Fruit fly (Drosophila melanogaster): ENCODE data around the gene ATPsynbetaL.
A peak's percentile ranks its signal among the peaks of the same experiment; 100 is the strongest.

Gene ATPsynbetaL

DNA sequence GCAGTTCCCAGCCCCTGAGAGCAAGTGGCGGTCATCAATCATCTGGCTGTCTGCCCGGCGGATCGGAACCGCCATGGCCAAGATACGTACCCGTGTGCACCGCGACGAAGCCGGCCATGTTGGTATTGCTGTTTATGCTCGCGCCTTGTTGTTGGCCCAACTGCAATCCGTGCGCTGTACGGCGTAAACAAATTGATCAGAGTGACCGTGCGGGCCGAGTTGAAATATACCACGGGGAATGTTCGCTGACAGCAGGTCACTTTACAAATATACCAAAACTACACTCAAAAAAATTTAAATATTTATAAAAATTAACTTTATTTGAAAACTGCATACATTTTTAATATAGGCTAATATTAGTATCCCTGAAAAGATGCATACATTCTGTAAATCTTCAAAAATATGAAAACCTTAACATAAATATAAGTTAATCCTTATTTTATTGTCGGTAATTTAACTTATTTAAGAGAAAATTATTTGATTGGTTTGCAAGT lies 10.3 kb upstream of the ATPsynbetaL start, which contains the start of gene Tasp1 (continued):
- TF ChIP-seq dpn (GFP tag; optimal IDR thresholded peaks at IDR 0.05): peak in 1 of 2 experiments; percentile 55
- peak; percentile 76; the same call in 1 of the 2 replicates for TF ChIP-seq CG9932 (GFP tag; IDR thresholded peaks at IDR 0.05)
- no peak for TF ChIP-seq D (optimal IDR thresholded peaks at IDR 0.05)
- TF ChIP-seq D (GFP tag; optimal IDR thresholded peaks at IDR 0.05): no peak
- TF ChIP-seq chm (GFP tag; IDR thresholded peaks at IDR 0.05): no peak
- TF ChIP-seq stwl (tag; optimal IDR thresholded peaks at IDR 0.05): peak; percentile 47
- peak; percentile 81 for TF ChIP-seq Dek (tag; optimal IDR thresholded peaks at IDR 0.05)
- TF ChIP-seq Aef1 (GFP tag; IDR thresholded peaks at IDR 0.05): peak; percentile 60
- peak; percentile 48 for TF ChIP-seq YL-1 (GFP tag; optimal IDR thresholded peaks at IDR 0.05)
- no peak for TF ChIP-seq eyg (GFP tag; optimal IDR thresholded peaks at IDR 0.05)
- TF ChIP-seq Max (GFP tag; optimal IDR thresholded peaks at IDR 0.05): peak; percentile 9
- no peak; the same call in 2 of the 4 replicates for TF ChIP-seq Dll (GFP tag; IDR thresholded peaks at IDR 0.05; ENCODE audit: partially characterized antibody)
- no peak for TF ChIP-seq Optix (GFP tag; IDR thresholded peaks at IDR 0.05)
- TF ChIP-seq ci (GFP tag; IDR thresholded peaks at IDR 0.05): peak; percentile 46; the same call in 2 of the 3 replicates
- TF ChIP-seq Dp (GFP tag; optimal IDR thresholded peaks at IDR 0.05): peak; percentile 25
- TF ChIP-seq CG14050 (GFP tag; IDR thresholded peaks at IDR 0.05): peak; percentile 41; the same call in 1 of the 3 replicates
- TF ChIP-seq cas (GFP tag; IDR thresholded peaks at IDR 0.05): peak; percentile 71; the same call in 1 of the 2 replicates
- TF ChIP-seq CG8924 (tag; optimal IDR thresholded peaks at IDR 0.05): peak; percentile 78
- TF ChIP-seq CG9797 (GFP tag; optimal IDR thresholded peaks at IDR 0.05): peak; percentile 82
- peak; percentile 24; the same call in 1 of the 2 replicates for TF ChIP-seq bbx (GFP tag; IDR thresholded peaks at IDR 0.05; ENCODE audit: partially characterized antibody)
- peak; percentile 20 for TF ChIP-seq Bdp1 (GFP tag; optimal IDR thresholded peaks at IDR 0.05)
- peak; percentile 43; the same call in 1 of the 2 replicates for TF ChIP-seq CG7372 (GFP tag; IDR thresholded peaks at IDR 0.05)
- TF ChIP-seq HLH54F (GFP tag; optimal IDR thresholded peaks at IDR 0.05): no peak
- peak; percentile 49 for TF ChIP-seq Lhr (GFP tag; optimal IDR thresholded peaks at IDR 0.05)
- TF ChIP-seq MTF-1 (GFP tag; optimal IDR thresholded peaks at IDR 0.05; ENCODE audit: borderline replicate concordance): peak; percentile 1
- no peak for TF ChIP-seq luna (GFP tag; optimal IDR thresholded peaks at IDR 0.05)
- TF ChIP-seq Spps (tag; optimal IDR thresholded peaks at IDR 0.05): peak; percentile 16
- TF ChIP-seq CG2116 (GFP tag; optimal IDR thresholded peaks at IDR 0.05): peak; percentile 51
- TF ChIP-seq pan (optimal IDR thresholded peaks at IDR 0.05): no peak
- TF ChIP-seq pan (GFP tag; optimal IDR thresholded peaks at IDR 0.05 in 1 of 2, IDR thresholded peaks at IDR 0.05 in 1 of 2): peak in 1 of 2 experiments; percentile 87
- peak; percentile 22 for TF ChIP-seq Side (GFP tag; optimal IDR thresholded peaks at IDR 0.05)
- peak; percentile 12 for TF ChIP-seq CG5245 (GFP tag; optimal IDR thresholded peaks at IDR 0.05)
- peak; percentile 25 for TF ChIP-seq Nf-YB (GFP tag; optimal IDR thresholded peaks at IDR 0.05)
- no peak for TF ChIP-seq CG10565 (GFP tag; optimal IDR thresholded peaks at IDR 0.05)
- peak; percentile 46; the same call in 1 of the 2 replicates for TF ChIP-seq CG13287 (GFP tag; IDR thresholded peaks at IDR 0.05; ENCODE audit: partially characterized antibody)
- peak; percentile 55 for TF ChIP-seq CG15601 (tag; optimal IDR thresholded peaks at IDR 0.05)
- TF ChIP-seq pfk (GFP tag; optimal IDR thresholded peaks at IDR 0.05): no peak
- TF ChIP-seq Dbx (GFP tag; IDR thresholded peaks at IDR 0.05): peak; percentile 76; the same call in 2 of the 3 replicates
- no peak for TF ChIP-seq NK7.1 (GFP tag; optimal IDR thresholded peaks at IDR 0.05)
- peak; percentile 87 for TF ChIP-seq CG32532 (GFP tag; IDR thresholded peaks at IDR 0.05)
- TF ChIP-seq CG4617 (GFP tag; optimal IDR thresholded peaks at IDR 0.05; ENCODE audit: borderline replicate concordance): peak; percentile 75
- TF ChIP-seq CHES-1-like (GFP tag; optimal IDR thresholded peaks at IDR 0.05): peak; percentile 68
- TF ChIP-seq Fer1 (GFP tag; optimal IDR thresholded peaks at IDR 0.05): peak; percentile 67
- TF ChIP-seq unpg (GFP tag; optimal IDR thresholded peaks at IDR 0.05): peak; percentile 69
- TF ChIP-seq CG8290 (GFP tag; optimal IDR thresholded peaks at IDR 0.05): no peak
- peak in 1 of 2 experiments; percentile 54 for TF ChIP-seq CG8290 (tag; optimal IDR thresholded peaks at IDR 0.05)
- TF ChIP-seq Sry-β (GFP tag; optimal IDR thresholded peaks at IDR 0.05): no peak
- TF ChIP-seq CG3726 (GFP tag; IDR thresholded peaks at IDR 0.05): no peak
- TF ChIP-seq CG17359 (tag; optimal IDR thresholded peaks at IDR 0.05): peak; percentile 60
- peak; percentile 57; the same call in 1 of the 2 replicates for TF ChIP-seq Bgb (GFP tag; IDR thresholded peaks at IDR 0.05; ENCODE audit: partially characterized antibody)

All from whole organism, embryonic.